Worm (Caenorhabditis elegans) whole organism, midembryonic: ENCODE results near the gene B0212.3.

Experiments used
- T22C8.4 ChIP-seq: fragments of 200-800 bp; sonication (Bioruptor generic); IDR thresholded peaks from 2 replicates; pipeline ENCODE4 v1.3.6; 2022; ENCODE audit warnings: missing genetic modification characterization, missing compliant biosample characterization
- klf-2 ChIP-seq: fragments of 200-800 bp; sonication (Bioruptor generic); conservative IDR thresholded peaks from 2 replicates; pipeline ENCODE4 v1.3.6; 2022; ENCODE audit warnings: missing genetic modification reagents, missing genetic modification characterization, missing compliant biosample characterization
- med-1 ChIP-seq: sonication (generic microtip); optimal IDR thresholded peaks from 2 replicates; lab custom pipeline; 2017; ENCODE audit warnings: missing genetic modification characterization, mild to moderate bottlenecking, missing compliant biosample characterization, antibody characterized with exemption, missing genetic modification reagents; ENCODE audit not compliant: insufficient read depth
- ref-1 ChIP-seq: fragments of 200-800 bp; sonication (Bioruptor generic); conservative IDR thresholded peaks from 2 replicates; pipeline ENCODE4 v1.3.6; 2022; ENCODE audit warnings: missing genetic modification reagents, missing genetic modification characterization, missing compliant biosample characterization
- tab-1 ChIP-seq: fragments of 200-800 bp; sonication (Bioruptor generic); IDR thresholded peaks from 2 replicates; pipeline ENCODE4 v1.3.6; 2022; ENCODE audit warnings: missing genetic modification characterization, missing compliant biosample characterization
- ztf-23 ChIP-seq: fragments of 200-800 bp; sonication (Bioruptor generic); IDR thresholded peaks from 2 replicates; pipeline ENCODE4 v1.3.6; 2022; ENCODE audit warnings: missing genetic modification reagents, missing genetic modification characterization, missing compliant biosample characterization
- ztf-29 ChIP-seq: fragments of 200-800 bp; sonication (Bioruptor generic); IDR thresholded peaks from 2 replicates; pipeline ENCODE4 v1.3.6; 2022; ENCODE audit warnings: missing genetic modification reagents, missing genetic modification characterization, missing compliant biosample characterization

ce11 chrIV:3548315-3548714, 8.3 kb downstream of the B0212.3 start:
- TF ChIP-seq ref-1 (GFP tag; lab: Robert Waterston, UW) (no peak), ztf-29 (GFP tag; lab: Robert Waterston, UW) (no peak), klf-2 (no peak), ztf-23 (no peak), med-1 (GFP tag; lab: Kevin White, UChicago) (no peak), tab-1 (GFP tag; lab: Robert Waterston, UW) (no peak), T22C8.4 (GFP tag; lab: Robert Waterston, UW) (no peak)
